Worm (Caenorhabditis elegans) whole organism, L4 larva: ENCODE measurements around the gene cit-1.2.

Experiments used
- aly-2 ChIP-seq: sonication (generic microtip); optimal IDR thresholded peaks from 2 replicates; lab custom pipeline; 2018; ENCODE audit warnings: missing biosample characterization, missing genetic modification characterization
- ztf-11 ChIP-seq: fragments of 150-350 bp; optimal IDR thresholded peaks from 2 replicates; lab custom pipeline; 2014; ENCODE audit warnings: missing biosample characterization, missing genetic modification characterization

DNA sequence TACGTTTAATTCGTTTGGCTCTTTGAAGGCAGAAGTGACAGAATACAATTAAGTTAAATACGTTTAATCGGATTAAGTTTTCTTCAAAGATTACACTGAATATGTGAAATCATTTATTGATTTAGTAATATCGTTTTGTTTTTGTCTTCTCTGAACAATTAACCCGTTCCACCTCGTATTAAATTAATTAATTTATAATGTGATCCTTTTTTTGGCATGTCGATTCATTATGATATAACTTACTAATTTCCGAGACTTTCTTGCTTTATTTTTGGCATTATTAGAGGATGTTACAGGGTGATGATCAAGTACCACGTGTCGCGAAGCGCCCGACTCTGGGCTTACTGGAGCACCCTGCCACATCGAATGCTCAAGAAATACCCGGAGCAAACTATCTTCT, 33.6 kb downstream of the cit-1.2 start, which contains the start of gene K12H4.5:
- TF ChIP-seq ztf-11 (tag; lab: Kevin White, UChicago), result no peak
- TF ChIP-seq aly-2 (tag; lab: Kevin White, UChicago), result no peak
